Fruit fly (Drosophila melanogaster) whole organism, larva: ENCODE measurements around the gene CG10874.

Experiments
- noc ChIP-seq: fragments of 200-800 bp; sonication (Bioruptor generic); optimal IDR thresholded peaks from 3 replicates; lab custom pipeline; 2019; ENCODE audit warnings: missing biosample characterization, mild to moderate bottlenecking, missing genetic modification characterization, moderate library complexity

CG10874 gene

dm6 chr2L:2175930-2176643 is 16.1 kb downstream of the CG10874 start:
- TF ChIP-seq noc (tag; lab: Kevin White, UChicago): peak; percentile 95

DNA sequence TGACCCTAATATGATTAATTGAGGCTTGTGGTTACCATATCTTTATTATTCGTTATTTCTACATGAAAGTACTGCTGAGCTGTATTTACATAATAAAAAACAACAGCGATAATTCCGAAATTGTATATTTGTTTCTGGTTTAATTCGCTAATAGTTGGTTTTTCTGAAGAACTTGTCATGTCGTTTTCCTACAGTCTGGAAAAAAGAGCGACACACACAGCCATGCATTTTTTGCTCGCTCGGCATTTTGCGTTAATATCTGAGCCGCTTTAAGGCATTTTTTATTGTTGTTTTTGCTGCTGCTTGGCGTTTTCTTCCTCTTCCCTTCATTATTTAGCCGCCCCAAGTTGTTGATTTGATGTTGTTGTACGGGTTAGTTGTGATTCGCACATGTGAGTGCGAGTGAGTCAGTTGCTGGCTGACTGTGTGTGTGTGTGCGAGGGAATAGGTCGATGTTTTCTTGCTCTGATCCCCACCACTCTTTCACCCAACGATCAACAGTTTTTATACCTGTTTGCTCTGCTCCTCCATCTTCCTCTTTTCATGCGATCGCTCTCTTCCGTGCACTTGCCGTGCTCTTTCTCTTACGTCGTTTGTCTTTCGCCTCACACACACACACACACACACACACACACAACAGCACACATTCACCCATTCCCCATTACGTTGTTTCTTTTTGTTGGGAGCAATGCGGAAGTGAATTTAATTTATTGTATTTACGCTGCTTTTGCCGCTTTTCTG is 16.9 kb downstream of the CG10874 start:
- peak; percentile 41 for TF ChIP-seq noc (tag; lab: Kevin White, UChicago)

dm6 chr2L:2173604-2174003 is 18.6 kb downstream of the CG10874 start:
- TF ChIP-seq noc (tag; lab: Kevin White, UChicago): no peak

- TF ChIP-seq noc (tag; lab: Kevin White, UChicago): no peak
These were observed 19.0 kb downstream of the CG10874 start for dm6 chr2L:2173191-2173590.

DNA sequence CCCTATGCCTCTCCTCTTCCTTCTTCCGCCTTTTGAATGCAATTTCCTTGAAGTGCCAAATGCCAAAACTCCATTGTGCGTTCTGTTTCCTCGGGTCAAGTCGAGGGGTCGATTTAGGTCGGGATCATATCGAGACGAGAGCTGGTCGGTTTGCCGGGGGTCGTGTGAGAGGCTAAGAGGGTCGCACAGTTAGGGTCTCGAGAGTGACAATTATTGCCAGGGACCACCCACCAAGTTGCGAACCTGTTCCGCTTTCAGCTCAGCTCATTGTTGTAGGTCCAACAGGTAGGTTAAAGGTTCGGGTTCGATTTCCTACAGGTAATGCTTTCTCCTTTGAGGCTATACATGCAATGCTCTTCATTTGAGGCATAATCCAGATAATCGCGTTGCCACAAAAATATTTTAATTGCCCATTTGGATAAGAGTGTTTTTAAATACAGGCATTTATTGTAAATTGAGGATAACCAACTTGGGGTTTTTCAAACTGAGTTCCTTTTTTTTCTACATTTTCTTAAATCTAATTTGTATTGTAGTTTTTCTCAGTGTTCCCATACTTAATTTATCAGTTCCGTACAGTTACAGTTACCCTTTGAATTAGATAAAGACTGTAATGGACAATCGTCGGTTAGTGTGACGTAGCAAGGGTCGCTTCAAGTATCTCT is 19.6 kb downstream of the CG10874 start:
- no peak for TF ChIP-seq noc (tag; lab: Kevin White, UChicago)

- TF ChIP-seq noc (tag; lab: Kevin White, UChicago): peak; percentile 75
These were observed 20.7 kb downstream of the CG10874 start for dm6 chr2L:2171366-2172078.

- no peak for TF ChIP-seq noc (tag; lab: Kevin White, UChicago)
These were observed 23.2 kb downstream of the CG10874 start for dm6 chr2L:2168894-2169456.

DNA sequence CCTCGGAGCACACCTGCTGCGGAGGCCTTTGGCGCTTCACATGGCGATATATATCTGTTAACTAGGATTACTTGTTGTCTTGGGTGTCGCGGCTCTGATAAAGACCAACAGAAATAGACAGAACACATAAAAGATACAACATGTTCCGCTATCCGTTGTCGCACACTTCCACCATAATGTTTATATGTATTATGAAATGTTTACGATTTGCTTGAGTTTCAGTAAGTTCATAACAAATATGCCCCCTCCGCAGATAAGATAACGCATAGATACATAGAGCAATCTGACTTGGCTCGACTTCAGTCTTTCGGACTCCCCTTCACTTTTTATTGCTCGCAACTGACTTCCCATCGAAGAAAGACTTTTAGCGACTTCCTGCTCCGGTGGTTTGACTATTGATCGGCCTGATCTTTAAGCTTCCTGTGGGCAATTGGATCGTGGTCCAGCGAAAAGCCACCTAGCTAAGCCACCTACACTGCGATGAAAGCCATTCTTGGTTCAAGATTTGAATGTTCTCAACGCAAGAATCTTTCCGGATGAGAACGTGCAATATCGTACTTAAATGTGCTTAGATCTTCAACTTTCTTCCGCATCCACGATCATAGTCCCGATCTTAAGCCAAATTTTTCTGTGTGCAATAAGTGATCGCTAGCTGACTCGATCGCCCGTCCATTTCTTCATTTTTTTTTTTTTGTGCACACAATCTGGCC is 23.8 kb downstream of the CG10874 start:
- peak; percentile 9 for TF ChIP-seq noc (tag; lab: Kevin White, UChicago)

DNA sequence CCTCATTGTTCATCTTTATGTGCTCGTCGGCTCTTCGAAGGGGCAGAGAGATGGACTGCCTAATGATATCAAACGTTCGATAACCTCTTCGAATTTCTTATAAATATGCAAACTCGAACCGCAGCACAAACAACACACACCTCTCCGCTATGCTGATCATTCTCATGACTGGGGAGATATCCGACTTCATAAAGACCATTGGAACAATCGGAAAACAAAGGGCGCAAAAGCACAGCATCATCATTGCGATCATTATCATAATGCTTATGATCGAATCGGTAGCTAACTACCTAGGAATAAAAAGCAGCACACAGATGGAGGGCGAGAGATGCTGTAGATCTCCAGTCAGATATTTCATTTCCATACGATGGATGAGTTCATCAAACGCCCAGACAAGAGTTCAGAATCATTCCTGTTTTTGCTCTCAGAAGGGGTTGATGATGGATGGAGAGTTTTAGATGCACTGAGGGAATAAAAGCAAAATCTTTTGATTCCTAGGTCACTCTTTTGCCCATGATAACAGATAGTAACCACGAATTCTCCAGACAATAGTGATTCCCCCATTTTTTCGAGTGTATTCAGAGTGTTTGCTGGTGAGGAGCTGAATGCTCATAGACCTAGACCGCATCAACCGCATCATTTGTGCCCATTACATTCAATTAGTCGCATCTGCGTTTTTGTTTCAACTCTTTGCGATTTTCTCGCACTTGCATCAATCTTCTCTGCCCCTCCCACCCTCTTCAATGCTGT is 25.1 kb downstream of the CG10874 start:
- no peak for TF ChIP-seq noc (tag; lab: Kevin White, UChicago)

- peak; percentile 67 for TF ChIP-seq noc (tag; lab: Kevin White, UChicago)
These were observed 26.3 kb downstream of the CG10874 start for dm6 chr2L:2165864-2166263.

- TF ChIP-seq noc (tag; lab: Kevin White, UChicago): no peak
These were observed 27.0 kb downstream of the CG10874 start for dm6 chr2L:2165238-2165577.

dm6 chr2L:2164520-2165237 is 27.5 kb downstream of the CG10874 start:
- no peak for TF ChIP-seq noc (tag; lab: Kevin White, UChicago)

dm6 chr2L:2163568-2163953 is 28.6 kb downstream of the CG10874 start:
- TF ChIP-seq noc (tag; lab: Kevin White, UChicago): peak; percentile 68
